Worm (Caenorhabditis elegans) whole organism, young adult: ENCODE data around the gene str-140.

Experiments used
- C06A6.2 ChIP-seq: fragments of 200-800 bp; sonication (Bioruptor generic); conservative IDR thresholded peaks from 2 replicates; pipeline ENCODE4 v1.3.6; 2022; ENCODE audit warnings: missing genetic modification characterization, missing compliant biosample characterization
- F39B2.1 ChIP-seq: fragments of 200-800 bp; sonication (Bioruptor generic); IDR thresholded peaks from 2 replicates; pipeline ENCODE4 v1.3.6; 2022; ENCODE audit warnings: missing genetic modification reagents, missing genetic modification characterization, missing compliant biosample characterization
- F49E8.2 ChIP-seq: sonication (generic microtip); optimal IDR thresholded peaks from 3 replicates; lab custom pipeline; 2017; ENCODE audit warnings: missing genetic modification characterization, mild to moderate bottlenecking, missing compliant biosample characterization, antibody characterized with exemption, moderate library complexity; ENCODE audit not compliant: insufficient read depth
- K11D2.4 ChIP-seq: fragments of 200-800 bp; sonication (Bioruptor generic); IDR thresholded peaks from 2 replicates; pipeline ENCODE4 v1.3.6; 2022; ENCODE audit warnings: missing genetic modification reagents, missing genetic modification characterization, missing compliant biosample characterization
- T26A5.8 ChIP-seq: sonication (generic microtip); optimal IDR thresholded peaks from 2 replicates; lab custom pipeline; 2016; ENCODE audit warnings: missing genetic modification characterization, missing compliant biosample characterization
- Y53F4B.3 ChIP-seq: fragments of 200-800 bp; sonication (Bioruptor generic); IDR thresholded peaks from 2 replicates; pipeline ENCODE4 v1.3.6; 2022; ENCODE audit warnings: missing genetic modification reagents, missing genetic modification characterization, missing compliant biosample characterization
- Y79H2A.3 ChIP-seq: fragments of 200-800 bp; sonication (Bioruptor generic); conservative IDR thresholded peaks from 2 replicates; pipeline ENCODE4 v1.3.6; 2022; ENCODE audit warnings: missing genetic modification reagents, missing genetic modification characterization, missing compliant biosample characterization
- Y95B8A.8 ChIP-seq: fragments of 200-800 bp; sonication (Bioruptor generic); IDR thresholded peaks from 2 replicates; pipeline ENCODE4 v1.3.6; 2022; ENCODE audit warnings: missing genetic modification reagents, missing genetic modification characterization, missing compliant biosample characterization
- ama-1 ChIP-seq, 3 experiments: fragments of 150-350 bp in 1 of 3; sonication (generic microtip) in 2 of 3; optimal IDR thresholded peaks; 2 replicates each; lab custom pipeline; 2014 to 2018; ENCODE audit warnings: missing biosample characterization in 2 of 3, missing genetic modification characterization in 2 of 3, missing genetic modification reagents in 2 of 3
- aptf-3 ChIP-seq: fragments of 200-800 bp; sonication (Bioruptor generic); IDR thresholded peaks from 2 replicates; pipeline ENCODE4 v1.3.6; 2022; ENCODE audit warnings: missing genetic modification characterization, missing compliant biosample characterization
- atf-7 ChIP-seq: sonication (generic microtip); optimal IDR thresholded peaks from 2 replicates; lab custom pipeline; 2017; ENCODE audit warnings: mild to moderate bottlenecking, missing genetic modification characterization, missing compliant biosample characterization
- attf-5 ChIP-seq: fragments of 200-800 bp; sonication (Bioruptor generic); optimal IDR thresholded peaks from 2 replicates; lab custom pipeline; 2018; ENCODE audit warnings: mild to moderate bottlenecking, missing genetic modification characterization, missing compliant biosample characterization
- bed-1 ChIP-seq: fragments of 200-800 bp; sonication (Bioruptor generic); IDR thresholded peaks from 2 replicates; pipeline ENCODE4 v1.3.6; 2022; ENCODE audit warnings: missing genetic modification reagents, missing genetic modification characterization, missing compliant biosample characterization
- cebp-2 ChIP-seq: fragments of 200-800 bp; sonication (Bioruptor generic); IDR thresholded peaks from 2 replicates; pipeline ENCODE4 v1.3.6; 2022; ENCODE audit warnings: missing genetic modification characterization, missing compliant biosample characterization
- ceh-27 ChIP-seq: fragments of 200-800 bp; sonication (Bioruptor generic); optimal IDR thresholded peaks from 2 replicates; lab custom pipeline; 2018; ENCODE audit warnings: mild to moderate bottlenecking, missing genetic modification characterization, moderate library complexity, missing compliant biosample characterization
- ceh-91 ChIP-seq: fragments of 200-800 bp; sonication (Bioruptor generic); IDR thresholded peaks from 2 replicates; pipeline ENCODE4 v1.3.6; 2022; ENCODE audit warnings: missing genetic modification reagents, missing genetic modification characterization, missing compliant biosample characterization
- die-1 ChIP-seq: sonication (generic microtip); optimal IDR thresholded peaks from 2 replicates; lab custom pipeline; 2016; ENCODE audit warnings: missing genotype, mild to moderate bottlenecking, missing genetic modification characterization, missing compliant biosample characterization
- dpl-1 ChIP-seq: fragments of 150-350 bp; optimal IDR thresholded peaks from 2 replicates; lab custom pipeline; 2014; ENCODE audit warnings: missing biosample characterization, missing genetic modification reagents, missing genetic modification characterization
- efl-1 ChIP-seq: fragments of 150-350 bp; optimal IDR thresholded peaks from 2 replicates; lab custom pipeline; 2014; ENCODE audit warnings: missing biosample characterization, missing genetic modification reagents, missing genetic modification characterization
- egrh-3 ChIP-seq: fragments of 200-800 bp; sonication (Bioruptor generic); IDR thresholded peaks from 2 replicates; pipeline ENCODE4 v1.3.6; 2022; ENCODE audit warnings: missing genetic modification reagents, missing genetic modification characterization, missing compliant biosample characterization
- hlh-12 ChIP-seq: sonication (generic microtip); optimal IDR thresholded peaks from 2 replicates; lab custom pipeline; 2016; ENCODE audit warnings: missing genetic modification characterization, missing compliant biosample characterization
- hlh-26 ChIP-seq: fragments of 200-800 bp; sonication (Bioruptor generic); conservative IDR thresholded peaks from 2 replicates; pipeline ENCODE4 v1.3.6; 2022; ENCODE audit warnings: missing genetic modification reagents, missing genetic modification characterization, missing compliant biosample characterization
- hrde-1 ChIP-seq: sonication (generic microtip); optimal IDR thresholded peaks from 2 replicates; lab custom pipeline; 2016; ENCODE audit warnings: missing genetic modification characterization, mild to moderate bottlenecking, missing compliant biosample characterization, moderate library complexity, missing genotype, missing genetic modification reagents, borderline replicate concordance
- lag-1 ChIP-seq: fragments of 200-800 bp; sonication (Bioruptor generic); IDR thresholded peaks from 2 replicates; pipeline ENCODE4 v1.3.6; 2022; ENCODE audit warnings: missing genetic modification reagents, missing genetic modification characterization, missing compliant biosample characterization
- lir-1 ChIP-seq: fragments of 200-800 bp; sonication (Bioruptor generic); conservative IDR thresholded peaks from 2 replicates; pipeline ENCODE4 v1.3.6; 2022; ENCODE audit warnings: missing genetic modification reagents, missing genetic modification characterization, missing compliant biosample characterization
- madf-8 ChIP-seq: fragments of 200-800 bp; sonication (Bioruptor generic); conservative IDR thresholded peaks from 2 replicates; pipeline ENCODE4 v1.3.6; 2022; ENCODE audit warnings: missing genetic modification reagents, missing genetic modification characterization, missing compliant biosample characterization
- mel-28 ChIP-seq: sonication (generic microtip); optimal IDR thresholded peaks from 2 replicates; lab custom pipeline; 2016; ENCODE audit warnings: borderline replicate concordance, mild to moderate bottlenecking, missing genetic modification characterization, missing compliant biosample characterization
- nfya-1 ChIP-seq: sonication (generic microtip); optimal IDR thresholded peaks from 2 replicates; lab custom pipeline; 2017; ENCODE audit warnings: antibody characterized with exemption, missing compliant biosample characterization, missing genetic modification characterization, borderline replicate concordance; ENCODE audit not compliant: insufficient read depth
- nfyb-1 ChIP-seq: fragments of 200-800 bp; sonication (Bioruptor generic); IDR thresholded peaks from 2 replicates; pipeline ENCODE4 v1.3.6; 2022; ENCODE audit warnings: missing genetic modification reagents, missing genetic modification characterization, missing compliant biosample characterization
- pha-4 ChIP-seq: fragments of 150-350 bp; sonication (generic microtip); optimal IDR thresholded peaks from 2 replicates; lab custom pipeline; 2014; ENCODE audit warnings: missing biosample characterization, missing genetic modification reagents, missing genetic modification characterization
- rpc-1 ChIP-seq, 2 experiments: fragments of 150-350 bp in 1 of 2; sonication (generic microtip) in 1 of 2; optimal IDR thresholded peaks; 2 replicates each; lab custom pipeline; 2014 to 2018; ENCODE audit warnings: missing biosample characterization in 1 of 2, missing genetic modification characterization in 1 of 2, missing genetic modification reagents in 1 of 2, missing genotype in 1 of 2
- sdz-38 ChIP-seq: sonication (generic microtip); optimal IDR thresholded peaks from 2 replicates; lab custom pipeline; 2016; ENCODE audit warnings: missing genotype, missing genetic modification characterization, missing compliant biosample characterization
- tbx-9 ChIP-seq: sonication (generic microtip); optimal IDR thresholded peaks from 2 replicates; lab custom pipeline; 2016; ENCODE audit warnings: borderline replicate concordance, missing genetic modification characterization, inconsistent platforms, missing compliant biosample characterization
- xnd-1 ChIP-seq: sonication (generic microtip); optimal IDR thresholded peaks from 2 replicates; lab custom pipeline; 2016; ENCODE audit warnings: missing genotype, missing genetic modification reagents, missing genetic modification characterization, missing compliant biosample characterization
- zfh-2 ChIP-seq: fragments of 200-800 bp; sonication (Bioruptor generic); conservative IDR thresholded peaks from 2 replicates; pipeline ENCODE4 v1.3.6; 2022; ENCODE audit warnings: missing genetic modification reagents, missing genetic modification characterization, missing compliant biosample characterization
- ztf-18 ChIP-seq: sonication (generic microtip); optimal IDR thresholded peaks from 2 replicates; lab custom pipeline; 2016; ENCODE audit warnings: missing genotype, mild to moderate bottlenecking, missing genetic modification characterization, missing compliant biosample characterization
- ztf-22 ChIP-seq: fragments of 200-800 bp; sonication (Bioruptor generic); optimal IDR thresholded peaks from 2 replicates; lab custom pipeline; 2018; ENCODE audit warnings: mild to moderate bottlenecking, missing genetic modification characterization, moderate library complexity, missing compliant biosample characterization

str-140 gene

ce11 chrV:8050811-8051210 is 16.9 kb downstream of the str-140 start, which contains the start of gene col-43:
Gene col-43 (minus strand): TSS chrV:8050911.
- TF ChIP-seq sdz-38 (tag; lab: Kevin White, UChicago): no peak
- no peak for TF ChIP-seq Y79H2A.3 (GFP tag; lab: Robert Waterston, UW)
- no peak for TF ChIP-seq C06A6.2
- TF ChIP-seq atf-7: no peak
- TF ChIP-seq F49E8.2 (tag; lab: Kevin White, UChicago): no peak
- no peak for TF ChIP-seq die-1
- TF ChIP-seq lag-1 (GFP tag; lab: Robert Waterston, UW): no peak
- no peak for TF ChIP-seq xnd-1 (tag; lab: Kevin White, UChicago)
- TF ChIP-seq ztf-18 (tag; lab: Kevin White, UChicago): no peak
- no peak for TF ChIP-seq T26A5.8
- TF ChIP-seq, all 124 proteins: peak for 0

DNA sequence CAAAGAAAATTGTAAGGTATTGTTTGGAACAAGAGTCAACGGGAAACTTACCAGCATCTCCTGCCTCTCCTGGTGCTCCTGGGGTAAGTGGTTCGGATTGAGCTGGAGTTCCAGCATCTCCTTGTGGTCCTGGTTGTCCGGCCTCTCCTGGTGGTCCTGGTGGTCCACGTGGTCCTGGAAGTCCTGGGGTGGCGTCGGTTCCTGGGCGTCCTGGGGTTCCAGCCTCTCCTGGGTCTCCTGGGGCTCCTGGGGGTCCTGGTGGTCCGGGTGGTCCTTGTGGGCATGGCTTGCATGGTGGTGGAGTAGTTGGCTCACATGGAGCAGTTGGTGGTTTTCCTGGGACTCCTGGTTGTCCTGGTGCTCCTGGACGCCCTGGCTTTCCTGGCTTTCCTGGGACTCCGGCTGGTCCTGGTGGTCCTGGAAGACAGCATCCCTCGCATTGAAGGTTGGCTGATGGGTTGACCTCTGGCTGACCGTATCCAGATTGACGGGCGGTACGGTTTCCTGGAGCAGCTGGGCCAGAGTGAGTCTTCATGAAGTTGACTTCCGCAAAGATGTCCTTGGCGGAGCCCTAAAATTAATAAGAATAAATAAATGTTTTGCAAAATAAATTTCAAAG is 17.5 kb downstream of the str-140 start:
- TF ChIP-seq ceh-91 (no peak), ama-1 (optimal IDR thresholded peaks at IDR 0.05; lab: Kevin White, UChicago) (no peak), ama-1 (GFP tag; optimal IDR thresholded peaks at IDR 0.05; lab: Kevin White, UChicago) (no peak), zfh-2 (GFP tag; lab: Robert Waterston, UW) (peak; percentile 83), Y95B8A.8 (GFP tag; lab: Robert Waterston, UW) (no peak), attf-5 (GFP tag; lab: Kevin White, UChicago) (no peak), cebp-2 (GFP tag; lab: Robert Waterston, UW) (0 out of 2 replicates have a peak, but pooled peaks have one; percentile 12), K11D2.4 (no peak), F39B2.1 (GFP tag; lab: Robert Waterston, UW) (no peak), ztf-22 (no peak), egrh-3 (GFP tag; lab: Robert Waterston, UW) (peak; percentile 90; the same call in 1 of the 2 replicates), hlh-12 (tag; lab: Kevin White, UChicago) (no peak), efl-1 (GFP tag; lab: Kevin White, UChicago) (no peak)

DNA sequence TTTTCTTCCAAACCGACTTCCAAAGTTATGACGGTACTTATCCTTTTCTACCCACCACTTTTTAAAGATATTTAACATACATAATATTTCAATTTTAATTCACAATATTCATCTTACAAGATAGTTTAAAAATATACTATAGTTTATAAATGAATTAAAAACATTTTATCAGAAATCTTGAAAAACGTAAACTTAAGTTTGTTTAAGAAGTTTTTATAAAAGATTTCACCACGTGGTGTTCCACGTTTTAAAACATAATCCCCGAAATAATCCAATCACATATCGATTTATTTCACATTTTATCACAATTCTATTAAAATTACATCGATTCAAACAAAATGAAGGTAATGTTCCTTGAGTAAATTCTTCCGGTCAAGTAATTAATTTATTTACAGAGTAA is 21.0 kb downstream of the str-140 start, which contains the start of gene ZC513.3:
ZC513.3 (plus strand) TSS at position 301 of the 400 bp plus-strand sequence.
- TF ChIP-seq hrde-1 (no peak), mel-28 (tag; lab: Kevin White, UChicago) (no peak), aptf-3 (GFP tag; lab: Robert Waterston, UW) (no peak), ceh-91 (no peak), ztf-18 (tag; lab: Kevin White, UChicago) (no peak), nfya-1 (no peak), nfyb-1 (GFP tag; lab: Robert Waterston, UW) (no peak), Y53F4B.3 (GFP tag; lab: Robert Waterston, UW) (no peak)

- TF ChIP-seq madf-8 (GFP tag; lab: Robert Waterston, UW) (no peak), bed-1 (GFP tag; lab: Robert Waterston, UW) (no peak), pha-4 (tag; lab: Kevin White, UChicago) (no peak), ceh-27 (GFP tag; lab: Kevin White, UChicago) (no peak), tbx-9 (no peak), lir-1 (GFP tag; lab: Robert Waterston, UW) (no peak), rpc-1 (optimal IDR thresholded peaks at IDR 0.05; lab: Kevin White, UChicago) (no peak), rpc-1 (tag; optimal IDR thresholded peaks at IDR 0.05; lab: Kevin White, UChicago) (no peak), Y79H2A.3 (GFP tag; lab: Robert Waterston, UW) (no peak), atf-7 (no peak), ztf-22 (no peak), hlh-26 (GFP tag; lab: Robert Waterston, UW) (no peak), cebp-2 (GFP tag; lab: Robert Waterston, UW) (no peak), dpl-1 (GFP tag; lab: Kevin White, UChicago) (no peak), sdz-38 (tag; lab: Kevin White, UChicago) (no peak)
Observed at ce11 chrV:8044957-8045356, 22.7 kb downstream of the str-140 start.
